Fruit fly (Drosophila melanogaster): Measurements from ENCODE around the gene Gale.

- TF ChIP-seq CTCF (optimal IDR thresholded peaks at IDR 0.05) (no peak), CG8478 (optimal IDR thresholded peaks at IDR 0.05) (no peak)
Observed at dm6 chr3L:616482-617148, 31.7 kb upstream of the Gale start.
